ENCODE assay signal across 3 worm cellular contexts in genomic region chrX:13598021-13598499, ce11.
TF ChIP-seq lines count a peak whose summit lies in the region.

bra-1 (plus strand) TSS chrX:13598449.

TF ChIP-seq in whole organism, L2 larva, 48 proteins besides CTCF, POLR2A, EP300 and RAD21 (continued from another document):
- TF ChIP-seq unc-62 (GFP tag; optimal IDR thresholded peaks at IDR 0.05; lab: Kevin White, UChicago) (no peak), snpc-4 (tag; optimal IDR thresholded peaks at IDR 0.05; lab: Kevin White, UChicago) (no peak), C34F6.9 (tag; optimal IDR thresholded peaks at IDR 0.05; lab: Kevin White, UChicago) (peak; percentile 78), elt-3 (tag; optimal IDR thresholded peaks at IDR 0.05; lab: Kevin White, UChicago) (no peak), mab-5 (tag; optimal IDR thresholded peaks at IDR 0.05; lab: Kevin White, UChicago) (no peak), nhr-237 (tag; optimal IDR thresholded peaks at IDR 0.05; lab: Kevin White, UChicago) (no peak), nhr-23 (tag; optimal IDR thresholded peaks at IDR 0.05; lab: Kevin White, UChicago) (no peak), ama-1 (optimal IDR thresholded peaks at IDR 0.05; lab: Kevin White, UChicago) (no peak), mbf-1 (tag; optimal IDR thresholded peaks at IDR 0.05; lab: Kevin White, UChicago) (no peak), lin-13 (GFP tag; optimal IDR thresholded peaks at IDR 0.05; lab: Kevin White, UChicago) (peak; percentile 39), zag-1 (tag; optimal IDR thresholded peaks at IDR 0.05; lab: Kevin White, UChicago) (no peak), egl-27 (tag; optimal IDR thresholded peaks at IDR 0.05; lab: Kevin White, UChicago) (no peak), F13H6.1 (tag; optimal IDR thresholded peaks at IDR 0.05; lab: Kevin White, UChicago) (peak; percentile 20), aly-2 (tag; optimal IDR thresholded peaks at IDR 0.05; lab: Kevin White, UChicago) (no peak), ZK546.5 (tag; optimal IDR thresholded peaks at IDR 0.05; lab: Kevin White, UChicago) (no peak), nhr-25 (tag; optimal IDR thresholded peaks at IDR 0.05; lab: Kevin White, UChicago) (no peak), ztf-1 (GFP tag; conservative IDR thresholded peaks at IDR 0.05; lab: Robert Waterston, UW) (no peak), sma-3 (GFP tag; optimal IDR thresholded peaks at IDR 0.05; lab: Kevin White, UChicago) (no peak), lin-11 (tag; optimal IDR thresholded peaks at IDR 0.05; lab: Kevin White, UChicago) (peak; percentile 86), fos-1 (tag; optimal IDR thresholded peaks at IDR 0.05; lab: Kevin White, UChicago) (peak; percentile 34), blmp-1 (tag; optimal IDR thresholded peaks at IDR 0.05; lab: Kevin White, UChicago; ENCODE audit: insufficient read depth) (no peak), nhr-12 (tag; optimal IDR thresholded peaks at IDR 0.05; lab: Kevin White, UChicago) (no peak), lin-39 (tag; optimal IDR thresholded peaks at IDR 0.05; lab: Kevin White, UChicago) (no peak), nhr-10 (tag; optimal IDR thresholded peaks at IDR 0.05; lab: Kevin White, UChicago) (no peak), ztf-11 (tag; optimal IDR thresholded peaks at IDR 0.05; lab: Kevin White, UChicago) (no peak)

TF ChIP-seq in whole organism, late embryonic, 69 proteins besides CTCF, POLR2A, EP300 and RAD21 (continued from another document):
- TF ChIP-seq syd-9 (tag; optimal IDR thresholded peaks at IDR 0.05; lab: Kevin White, UChicago): peak; percentile 25
- TF ChIP-seq ceh-18 (tag; optimal IDR thresholded peaks at IDR 0.05; lab: Kevin White, UChicago): peak; percentile 21

TF ChIP-seq in whole organism, mixed stage, embryonic, 35 proteins besides CTCF, POLR2A, EP300 and RAD21 (continued from another document):
- no peak for TF ChIP-seq ceh-83 (GFP tag; optimal IDR thresholded peaks at IDR 0.05; lab: Kevin White, UChicago)
- no peak for TF ChIP-seq blmp-1 (tag; optimal IDR thresholded peaks at IDR 0.05; lab: Kevin White, UChicago)
